Fruit fly (Drosophila melanogaster): Measurements from ENCODE around the gene CG14115.

The CG14115 gene

DNA sequence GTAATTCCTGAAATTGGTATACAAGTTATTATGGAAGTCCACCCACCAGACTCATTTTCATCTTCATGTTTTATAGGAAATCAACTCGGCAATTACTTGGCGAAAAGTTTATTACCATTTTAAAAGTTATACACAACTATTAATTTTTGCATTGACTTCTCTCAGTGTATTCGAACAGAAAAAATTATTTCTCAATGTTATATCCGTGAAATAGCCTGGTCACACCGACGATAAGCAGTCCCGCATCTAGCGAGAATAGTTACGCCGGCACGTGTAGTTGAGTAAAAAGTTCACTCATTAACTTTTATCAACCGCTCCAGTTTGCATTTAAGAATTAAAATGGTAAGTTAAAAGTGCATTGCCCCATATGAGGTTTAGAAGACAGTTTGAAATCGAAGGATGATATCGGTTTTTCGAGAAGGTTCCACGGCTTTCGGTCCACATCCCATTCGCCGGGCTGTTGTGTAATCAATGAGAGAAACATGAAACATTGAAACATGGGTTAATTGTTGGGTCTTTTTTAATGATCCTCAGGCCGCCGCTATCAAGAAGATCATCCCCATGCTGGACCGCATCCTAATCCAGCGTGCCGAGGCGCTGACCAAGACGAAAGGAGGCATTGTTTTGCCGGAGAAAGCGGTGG lies 45.3 kb downstream of the CG14115 start, which contains the start of gene CG11267 (continued):
- peak; percentile 86 for TF ChIP-seq CG1233 (GFP tag; optimal IDR thresholded peaks at IDR 0.05)
- TF ChIP-seq CG3281 (GFP tag; optimal IDR thresholded peaks at IDR 0.05): peak; percentile 90
- no peak for TF ChIP-seq CG7271 (tag; optimal IDR thresholded peaks at IDR 0.05)
- peak; percentile 68 for TF ChIP-seq en (GFP tag; optimal IDR thresholded peaks at IDR 0.05)
- TF ChIP-seq CG34224 (GFP tag; IDR thresholded peaks at IDR 0.05; ENCODE audit: partially characterized antibody): peak; percentile 37; the same call in 2 of the 3 replicates
- peak; percentile 98 for TF ChIP-seq Ets65A (GFP tag)
- TF ChIP-seq inv (GFP tag; IDR thresholded peaks at IDR 0.05; ENCODE audit: partially characterized antibody): no peak
- TF ChIP-seq mld (GFP tag; IDR thresholded peaks at IDR 0.05; ENCODE audit: partially characterized antibody): no peak
- peak; percentile 78 for TF ChIP-seq CG3847 (GFP tag; IDR thresholded peaks at IDR 0.05)
- peak; percentile 89 for TF ChIP-seq gem (tag; optimal IDR thresholded peaks at IDR 0.05)
- peak; percentile 62 for TF ChIP-seq tx (GFP tag; optimal IDR thresholded peaks at IDR 0.05)
- peak; percentile 27; the same call in 1 of the 3 replicates for TF ChIP-seq HLH4C (GFP tag; IDR thresholded peaks at IDR 0.05; ENCODE audit: partially characterized antibody)
- TF ChIP-seq CG8359 (GFP tag; optimal IDR thresholded peaks at IDR 0.05; ENCODE audit: borderline replicate concordance): peak; percentile 56
- peak; percentile 58 for TF ChIP-seq CG7928 (GFP tag; optimal IDR thresholded peaks at IDR 0.05)
- TF ChIP-seq H15 (GFP tag; IDR thresholded peaks at IDR 0.05): peak; percentile 91
- TF ChIP-seq CG1792 (GFP tag; optimal IDR thresholded peaks at IDR 0.05): peak; percentile 74
- peak; percentile 90 for TF ChIP-seq CG17359 (tag; optimal IDR thresholded peaks at IDR 0.05)
- TF ChIP-seq run (tag; optimal IDR thresholded peaks at IDR 0.05): peak; percentile 43
- TF ChIP-seq phol (tag; optimal IDR thresholded peaks at IDR 0.05): peak; percentile 90
- peak; percentile 71 for TF ChIP-seq CG6272 (GFP tag; IDR thresholded peaks at IDR 0.05)
- TF ChIP-seq CG8290 (GFP tag; optimal IDR thresholded peaks at IDR 0.05): no peak
- peak; percentile 5 to 94 for TF ChIP-seq CG8290 (tag; optimal IDR thresholded peaks at IDR 0.05)
- TF ChIP-seq z (GFP tag; IDR thresholded peaks at IDR 0.05): 0 out of 3 replicates have a peak, but pooled peaks have one; percentile 5
- TF ChIP-seq CG31441 (GFP tag; IDR thresholded peaks at IDR 0.05): peak; percentile 79
- peak; percentile 65 for TF ChIP-seq HLH54F (GFP tag; optimal IDR thresholded peaks at IDR 0.05)
- peak; percentile 58 for TF ChIP-seq gsb-n (tag; optimal IDR thresholded peaks at IDR 0.05)
- TF ChIP-seq psq (GFP tag; optimal IDR thresholded peaks at IDR 0.05): peak; percentile 1
- TF ChIP-seq C15 (GFP tag; IDR thresholded peaks at IDR 0.05): peak; percentile 70
- TF ChIP-seq pfk (GFP tag; optimal IDR thresholded peaks at IDR 0.05): peak; percentile 27
- peak; percentile 85 for TF ChIP-seq CG12071 (GFP tag; optimal IDR thresholded peaks at IDR 0.05)
- no peak for TF ChIP-seq vnd (GFP tag; IDR thresholded peaks at IDR 0.05; ENCODE audit: partially characterized antibody)
- TF ChIP-seq CG12659 (GFP tag; optimal IDR thresholded peaks at IDR 0.05): peak; percentile 72
- peak; percentile 58 for TF ChIP-seq pb (GFP tag; optimal IDR thresholded peaks at IDR 0.05)
- TF ChIP-seq E2f1 (GFP tag; IDR thresholded peaks at IDR 0.05): peak; percentile 89
- TF ChIP-seq Hsf (GFP tag; optimal IDR thresholded peaks at IDR 0.05): peak; percentile 82
- peak; percentile 35 for TF ChIP-seq stwl (tag; optimal IDR thresholded peaks at IDR 0.05)
- no peak for TF ChIP-seq crp (GFP tag; optimal IDR thresholded peaks at IDR 0.05)
- peak; percentile 64 for TF ChIP-seq lbe (GFP tag; optimal IDR thresholded peaks at IDR 0.05)
- peak; percentile 80 for TF ChIP-seq pnt (GFP tag; optimal IDR thresholded peaks at IDR 0.05)
- peak; percentile 67 for TF ChIP-seq slp2 (GFP tag; optimal IDR thresholded peaks at IDR 0.05)
- TF ChIP-seq fd3F (GFP tag; optimal IDR thresholded peaks at IDR 0.05): peak; percentile 56
- peak; percentile 32 for TF ChIP-seq da (GFP tag; optimal IDR thresholded peaks at IDR 0.05)
- no peak for TF ChIP-seq Stat92E (GFP tag; optimal IDR thresholded peaks at IDR 0.05)
- TF ChIP-seq D19A (tag; optimal IDR thresholded peaks at IDR 0.05): peak; percentile 78
- TF ChIP-seq CG13296 (GFP tag; optimal IDR thresholded peaks at IDR 0.05): peak; percentile 91
- TF ChIP-seq CG4328 (GFP tag; optimal IDR thresholded peaks at IDR 0.05): peak; percentile 86
- TF ChIP-seq Bteb2 (GFP tag; optimal IDR thresholded peaks at IDR 0.05): peak; percentile 70
- TF ChIP-seq CG10366 (GFP tag; IDR thresholded peaks at IDR 0.05): peak; percentile 87
- TF ChIP-seq pros (GFP tag; optimal IDR thresholded peaks at IDR 0.05): no peak
